Fruit fly (Drosophila melanogaster): ENCODE measurements around the gene bbx.

The bbx gene

dm6 chrX:21396860-21397459 is 34.1 kb downstream of the bbx start, which contains the start of gene lcs:
lcs (minus strand) TSS chrX:21397316.
- TF ChIP-seq CG15336 (GFP tag; IDR thresholded peaks at IDR 0.05), result no peak
- no peak for TF ChIP-seq CG8119 (GFP tag; IDR thresholded peaks at IDR 0.05)
- no peak for TF ChIP-seq Hr39 (GFP tag; optimal IDR thresholded peaks at IDR 0.05)
- no peak for TF ChIP-seq CG6808 (GFP tag; optimal IDR thresholded peaks at IDR 0.05)
- no peak for TF ChIP-seq CG16779 (tag; optimal IDR thresholded peaks at IDR 0.05)
- TF ChIP-seq cyc (GFP tag; optimal IDR thresholded peaks at IDR 0.05), result no peak
- no peak for TF ChIP-seq CG7368 (GFP tag; optimal IDR thresholded peaks at IDR 0.05)
- no peak for TF ChIP-seq Sox15 (GFP tag; optimal IDR thresholded peaks at IDR 0.05)

- TF ChIP-seq dsx (GFP tag; optimal IDR thresholded peaks at IDR 0.05; ENCODE audit: poor library complexity, severe bottlenecking), result no peak
- TF ChIP-seq salr (GFP tag; optimal IDR thresholded peaks at IDR 0.05), result no peak
- TF ChIP-seq Sox14 (GFP tag; optimal IDR thresholded peaks at IDR 0.05), result no peak
- TF ChIP-seq Hr39 (GFP tag; optimal IDR thresholded peaks at IDR 0.05), result no peak
- TF ChIP-seq fkh (GFP tag; optimal IDR thresholded peaks at IDR 0.05), result no peak
- TF ChIP-seq cyc (GFP tag; optimal IDR thresholded peaks at IDR 0.05), result no peak
- no peak for TF ChIP-seq CG8632 (GFP tag; optimal IDR thresholded peaks at IDR 0.05)
These were observed 39.8 kb downstream of the bbx start, which contains the start of gene whe for dm6 chrX:21402672-21403071. whe (minus strand) TSS chrX:21402772.
